Fruit fly (Drosophila melanogaster) whole organism, larva: ENCODE measurements around the gene CanA-14F.

ENCODE experiments used
- noc ChIP-seq: fragments of 200-800 bp; sonication (Bioruptor generic); optimal IDR thresholded peaks from 3 replicates; lab custom pipeline; 2019; ENCODE audit warnings: missing biosample characterization, mild to moderate bottlenecking, missing genetic modification characterization, moderate library complexity

CanA-14F gene

dm6 chrX:16553542-16554182, 33.3 kb downstream of the CanA-14F start, which contains the start of gene Arp2:
Gene Arp2 (minus strand): TSS chrX:16553968.
- TF ChIP-seq noc, result no peak

- no peak for TF ChIP-seq noc
These were observed 34.0 kb downstream of the CanA-14F start for dm6 chrX:16552968-16553417.

dm6 chrX:16552567-16552966, 34.4 kb downstream of the CanA-14F start:
- TF ChIP-seq noc, result peak; percentile 62

- no peak for TF ChIP-seq noc
These were observed 39.6 kb downstream of the CanA-14F start, which contains the start of gene CG9902 for dm6 chrX:16547390-16547789. Gene CG9902 (minus strand): TSS chrX:16547520.

dm6 chrX:16540802-16541346, 46.1 kb downstream of the CanA-14F start, which contains the start of gene CG9903:
Gene CG9903 (minus strand): TSS chrX:16540852.
- no peak for TF ChIP-seq noc

- TF ChIP-seq noc, result no peak
These were observed 53.9 kb downstream of the CanA-14F start, which contains the start of gene para for dm6 chrX:16533046-16533496. Gene para (minus strand): TSS chrX:16533096.

dm6 chrX:16527203-16527602, 59.8 kb downstream of the CanA-14F start:
- TF ChIP-seq noc, result no peak

dm6 chrX:16526084-16526734, 60.8 kb downstream of the CanA-14F start:
- no peak for TF ChIP-seq noc

- no peak for TF ChIP-seq noc
These were observed 61.7 kb downstream of the CanA-14F start, which contains the start of gene Cnx14D for dm6 chrX:16525315-16525714. Gene Cnx14D (minus strand): TSS chrX:16525415.
